Fruit fly (Drosophila melanogaster): ENCODE measurements around the gene CG17258.
A peak's percentile ranks its signal among the peaks of the same experiment; 100 is the strongest.

CG17258 gene

DNA sequence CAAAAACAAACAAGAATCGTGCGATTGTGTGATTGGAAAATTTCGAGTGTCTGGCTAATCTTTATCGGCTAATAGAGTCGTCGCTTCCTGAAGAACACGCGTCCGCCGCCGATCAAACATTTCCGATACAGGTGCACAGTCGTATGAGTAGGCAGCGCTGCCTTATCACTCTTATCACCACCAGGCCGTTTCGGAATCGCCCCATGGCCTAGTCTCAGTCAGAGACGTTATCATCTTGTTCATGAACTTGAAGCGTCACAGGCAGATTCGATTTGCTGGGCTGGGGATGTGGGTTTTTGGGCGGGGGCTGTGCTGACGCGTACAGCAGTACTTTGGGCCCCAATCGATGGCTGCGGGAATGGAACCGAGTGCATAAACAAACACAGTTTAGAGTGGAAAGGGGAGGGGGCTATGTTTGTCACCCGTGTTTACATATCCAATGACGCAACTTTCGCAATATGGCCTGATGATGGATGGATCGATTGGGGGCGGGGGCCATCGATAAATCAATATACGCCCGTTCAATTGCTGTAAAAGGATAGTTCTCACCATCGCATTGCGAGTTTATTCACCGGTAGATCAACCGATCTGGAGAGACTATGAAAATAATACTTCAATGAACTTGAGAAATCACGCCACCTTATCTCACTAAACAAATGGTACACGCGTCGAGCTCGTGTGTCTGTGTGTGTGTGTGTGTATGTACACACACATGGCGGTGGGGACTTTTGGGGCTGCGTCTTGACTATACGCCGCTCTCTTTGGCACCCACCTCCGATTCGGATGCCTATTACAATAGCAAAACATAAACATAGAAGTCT, 23.0 kb upstream of the CG17258 start (continued):
- peak; percentile 41 for TF ChIP-seq CG4328 (GFP tag; optimal IDR thresholded peaks at IDR 0.05)
- no peak for TF ChIP-seq CG10267 (tag; optimal IDR thresholded peaks at IDR 0.05)
- peak; percentile 32 for TF ChIP-seq CG12769 (tag; optimal IDR thresholded peaks at IDR 0.05)
- no peak for TF ChIP-seq Hr39 (optimal IDR thresholded peaks at IDR 0.05)
- no peak for TF ChIP-seq br (optimal IDR thresholded peaks at IDR 0.05)
- TF ChIP-seq Fer1 (GFP tag; optimal IDR thresholded peaks at IDR 0.05), result peak; percentile 28
- no peak for TF ChIP-seq CG14441 (GFP tag; IDR thresholded peaks at IDR 0.05)
- peak; percentile 93 for TF ChIP-seq sug (tag; optimal IDR thresholded peaks at IDR 0.05)
- peak; percentile 13 for TF ChIP-seq CG15011 (GFP tag; optimal IDR thresholded peaks at IDR 0.05)
- TF ChIP-seq CG10543 (GFP tag; optimal IDR thresholded peaks at IDR 0.05), result peak; percentile 61
- peak; percentile 95 for TF ChIP-seq Hey (tag; optimal IDR thresholded peaks at IDR 0.05)
- 0 out of 3 replicates have a peak, but pooled peaks have one; percentile 19 for TF ChIP-seq vnd (GFP tag; IDR thresholded peaks at IDR 0.05; ENCODE audit: partially characterized antibody)
- peak; percentile 97 for TF ChIP-seq CG7987 (GFP tag; optimal IDR thresholded peaks at IDR 0.05)
- TF ChIP-seq BtbVII (GFP tag; optimal IDR thresholded peaks at IDR 0.05), result no peak
- peak; percentile 75 for TF ChIP-seq sd (tag; optimal IDR thresholded peaks at IDR 0.05)
- TF ChIP-seq org-1 (GFP tag; optimal IDR thresholded peaks at IDR 0.05), result peak; percentile 2
- peak; percentile 76 for TF ChIP-seq lab (GFP tag; optimal IDR thresholded peaks at IDR 0.05)
- TF ChIP-seq chm (GFP tag; IDR thresholded peaks at IDR 0.05), result no peak
- no peak for TF ChIP-seq cad (GFP tag; optimal IDR thresholded peaks at IDR 0.05)
- peak; percentile 78 for TF ChIP-seq ftz-f1 (GFP tag; optimal IDR thresholded peaks at IDR 0.05)
- peak; percentile 44; the same call in 1 of the 2 replicates for TF ChIP-seq NFAT (GFP tag; IDR thresholded peaks at IDR 0.05)
- no peak for TF ChIP-seq rib (GFP tag; IDR thresholded peaks at IDR 0.05)
- no peak for TF ChIP-seq CG6683 (GFP tag; optimal IDR thresholded peaks at IDR 0.05)
- TF ChIP-seq CG10654 (GFP tag; optimal IDR thresholded peaks at IDR 0.05), result no peak
- peak; percentile 40 for TF ChIP-seq HmgZ (tag; optimal IDR thresholded peaks at IDR 0.05)
- TF ChIP-seq slou (GFP tag; optimal IDR thresholded peaks at IDR 0.05), result no peak
- no peak for TF ChIP-seq insv (GFP tag; optimal IDR thresholded peaks at IDR 0.05)
- no peak for TF ChIP-seq Gsc (GFP tag; IDR thresholded peaks at IDR 0.05)
- TF ChIP-seq exex (tag; optimal IDR thresholded peaks at IDR 0.05), result peak; percentile 97
- no peak for TF ChIP-seq CG12219 (GFP tag; optimal IDR thresholded peaks at IDR 0.05)
- peak in 1 of 2 experiments; percentile 13 for TF ChIP-seq chif (GFP tag; optimal IDR thresholded peaks at IDR 0.05)
- no peak for TF ChIP-seq klu (GFP tag; IDR thresholded peaks at IDR 0.05)
- peak; percentile 71 for TF ChIP-seq GATAe (GFP tag; conservative IDR thresholded peaks at IDR 0.05)
- TF ChIP-seq CG1233 (GFP tag; optimal IDR thresholded peaks at IDR 0.05), result no peak
- TF ChIP-seq cg (GFP tag; optimal IDR thresholded peaks at IDR 0.05), result peak; percentile 41
- no peak for TF ChIP-seq CG2712 (tag; optimal IDR thresholded peaks at IDR 0.05)
- peak; percentile 41 for TF ChIP-seq kay (GFP tag; optimal IDR thresholded peaks at IDR 0.05)
- no peak for TF ChIP-seq bowl (GFP tag; IDR thresholded peaks at IDR 0.05)
- TF ChIP-seq Dek (tag; optimal IDR thresholded peaks at IDR 0.05), result peak; percentile 16
- no peak for TF ChIP-seq bcd (GFP tag; optimal IDR thresholded peaks at IDR 0.05)
- peak; percentile 98 for TF ChIP-seq Vsx1 (GFP tag; optimal IDR thresholded peaks at IDR 0.05)
- TF ChIP-seq D (optimal IDR thresholded peaks at IDR 0.05), result no peak
- TF ChIP-seq D (GFP tag; optimal IDR thresholded peaks at IDR 0.05), result peak; percentile 0
- peak; percentile 73 for TF ChIP-seq en (GFP tag; optimal IDR thresholded peaks at IDR 0.05)
- TF ChIP-seq Hr78 (GFP tag; optimal IDR thresholded peaks at IDR 0.05), result peak in 1 of 2 experiments; percentile 40
- TF ChIP-seq chinmo (GFP tag; IDR thresholded peaks at IDR 0.05; ENCODE audit: partially characterized antibody), result 0 out of 4 replicates have a peak, but pooled peaks have one; percentile 37
- TF ChIP-seq Poxn (GFP tag; IDR thresholded peaks at IDR 0.05), result no peak
- no peak for TF ChIP-seq Hr3 (GFP tag; optimal IDR thresholded peaks at IDR 0.05)
- peak; percentile 2 for TF ChIP-seq CG15696 (tag; optimal IDR thresholded peaks at IDR 0.05)
- no peak for TF ChIP-seq C15 (GFP tag; IDR thresholded peaks at IDR 0.05)
